Worm (Caenorhabditis elegans): ENCODE data around the gene pdcd-2.

Gene pdcd-2

DNA sequence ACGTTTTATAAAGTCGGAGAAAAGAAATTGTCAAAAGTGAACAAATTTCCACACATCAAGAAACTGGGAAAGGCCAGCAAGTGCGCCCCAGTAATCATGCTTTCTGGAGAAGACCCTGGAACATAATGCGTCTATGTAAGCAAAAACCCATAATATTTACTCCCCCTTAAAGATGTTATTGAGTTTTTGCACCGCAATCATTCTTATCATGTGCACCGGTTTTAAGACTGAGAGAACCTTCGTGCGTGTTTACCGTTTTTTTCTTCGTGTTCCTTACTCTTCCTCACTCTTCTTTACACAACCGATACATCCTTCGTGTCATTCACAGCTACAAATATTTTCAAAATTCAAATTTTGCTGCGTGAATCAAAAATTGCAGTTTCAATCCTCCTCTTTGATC lies 45.0 kb downstream of the pdcd-2 start:
- TF ChIP-seq ztf-11 (tag; optimal IDR thresholded peaks at IDR 0.05) (no peak), irx-1 (tag; optimal IDR thresholded peaks at IDR 0.05) (no peak), swsn-7 (tag; optimal IDR thresholded peaks at IDR 0.05) (no peak), mef-2 (tag; optimal IDR thresholded peaks at IDR 0.05) (no peak), elt-2 (tag; optimal IDR thresholded peaks at IDR 0.05) (no peak), lin-35 (GFP tag; optimal IDR thresholded peaks at IDR 0.05) (no peak), unc-62 (GFP tag; optimal IDR thresholded peaks at IDR 0.05) (no peak), lin-15B (tag; optimal IDR thresholded peaks at IDR 0.05) (no peak), dpl-1 (GFP tag; optimal IDR thresholded peaks at IDR 0.05) (no peak), snu-23 (GFP tag; optimal IDR thresholded peaks at IDR 0.05) (no peak), nhr-11 (tag; optimal IDR thresholded peaks at IDR 0.05) (no peak), fos-1 (tag; optimal IDR thresholded peaks at IDR 0.05) (no peak), nhr-12 (tag; optimal IDR thresholded peaks at IDR 0.05) (no peak), lir-3 (tag; optimal IDR thresholded peaks at IDR 0.05; ENCODE audit: poor library complexity) (no peak), unc-130 (tag; optimal IDR thresholded peaks at IDR 0.05) (no peak), isw-1 (GFP tag; IDR thresholded peaks at IDR 0.05) (no peak), elt-3 (tag; optimal IDR thresholded peaks at IDR 0.05) (no peak), ama-1 (optimal IDR thresholded peaks at IDR 0.05) (no peak), alr-1 (tag; optimal IDR thresholded peaks at IDR 0.05; ENCODE audit: borderline replicate concordance) (no peak)

DNA sequence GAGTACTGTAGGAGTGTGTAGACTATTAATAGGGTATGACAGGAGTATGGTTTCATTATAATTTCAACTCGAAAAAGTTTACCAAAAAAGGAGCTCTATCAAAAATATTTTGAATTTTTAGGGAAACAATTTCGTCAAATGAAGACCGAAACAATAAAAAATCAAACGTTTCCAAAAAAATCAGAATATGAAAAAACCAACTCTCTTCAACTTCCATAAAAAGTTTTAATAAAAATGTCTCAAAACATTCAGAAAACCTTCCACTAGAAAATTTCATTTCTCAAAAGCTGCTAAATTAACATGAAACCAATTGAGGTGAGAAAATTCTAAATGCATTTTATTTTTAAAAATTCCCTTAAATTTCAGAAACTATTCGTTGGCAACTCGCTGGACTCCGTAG lies 47.3 kb downstream of the pdcd-2 start, which contains the start of gene ckb-3:
TSS of gene ckb-3 (plus strand) at position 301 of the 400 bp plus-strand sequence.
- TF ChIP-seq snu-23 (GFP tag; optimal IDR thresholded peaks at IDR 0.05), result no peak

DNA sequence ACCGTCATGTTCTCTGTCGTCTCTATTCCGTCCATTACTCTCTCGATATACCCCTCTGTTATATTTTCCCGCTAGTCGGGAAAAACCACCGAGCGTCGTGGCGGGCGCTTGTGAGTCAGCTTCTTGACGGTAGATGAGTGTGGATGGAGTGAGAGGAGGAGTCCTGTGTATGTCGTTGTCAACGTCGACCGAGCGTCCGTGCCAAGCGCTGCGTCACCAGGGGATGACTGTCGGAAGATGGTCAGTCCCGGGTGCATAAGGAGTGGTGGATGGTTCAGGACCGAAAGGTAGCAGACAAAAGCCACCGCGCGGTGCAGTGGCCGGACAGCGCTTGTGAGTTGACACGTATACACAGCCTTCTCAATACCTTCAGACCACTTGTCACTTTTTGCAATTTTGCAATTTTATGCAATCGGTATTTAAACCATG lies 48.5 kb downstream of the pdcd-2 start:
- TF ChIP-seq xbp-1 (tag; optimal IDR thresholded peaks at IDR 0.05) (peak; percentile 28), aly-2 (tag; optimal IDR thresholded peaks at IDR 0.05) (peak; percentile 35), nhr-20 (tag; optimal IDR thresholded peaks at IDR 0.05) (peak; percentile 36), nhr-19 (GFP tag; conservative IDR thresholded peaks at IDR 0.05) (peak; percentile 68), swsn-7 (tag; optimal IDR thresholded peaks at IDR 0.05) (peak; percentile 21), nhr-71 (tag; optimal IDR thresholded peaks at IDR 0.05) (peak; percentile 61), jun-1 (tag; optimal IDR thresholded peaks at IDR 0.05) (peak; percentile 17), dsc-1 (tag; optimal IDR thresholded peaks at IDR 0.05) (peak; percentile 44), efl-1 (optimal IDR thresholded peaks at IDR 0.05) (peak in 1 of 2 experiments; percentile 9), efl-1 (GFP tag; optimal IDR thresholded peaks at IDR 0.05 in 1 of 2) (peak in 1 of 2 experiments; percentile 70), C16A3.4 (tag; optimal IDR thresholded peaks at IDR 0.05) (peak; percentile 13), nhr-90 (tag; optimal IDR thresholded peaks at IDR 0.05; ENCODE audit: poor library complexity) (peak; percentile 37), mdl-1 (tag; optimal IDR thresholded peaks at IDR 0.05) (peak in 1 of 2 experiments; percentile 14), snu-23 (GFP tag; optimal IDR thresholded peaks at IDR 0.05) (peak; percentile 45), tbx-2 (tag; optimal IDR thresholded peaks at IDR 0.05) (peak; percentile 24), lin-35 (GFP tag; optimal IDR thresholded peaks at IDR 0.05) (peak in 1 of 2 experiments; percentile 26), lsy-2 (tag; optimal IDR thresholded peaks at IDR 0.05) (peak in 1 of 2 experiments; percentile 57), lir-3 (tag; optimal IDR thresholded peaks at IDR 0.05; ENCODE audit: poor library complexity) (peak; percentile 27), nhr-47 (tag; optimal IDR thresholded peaks at IDR 0.05) (peak; percentile 51)

DNA sequence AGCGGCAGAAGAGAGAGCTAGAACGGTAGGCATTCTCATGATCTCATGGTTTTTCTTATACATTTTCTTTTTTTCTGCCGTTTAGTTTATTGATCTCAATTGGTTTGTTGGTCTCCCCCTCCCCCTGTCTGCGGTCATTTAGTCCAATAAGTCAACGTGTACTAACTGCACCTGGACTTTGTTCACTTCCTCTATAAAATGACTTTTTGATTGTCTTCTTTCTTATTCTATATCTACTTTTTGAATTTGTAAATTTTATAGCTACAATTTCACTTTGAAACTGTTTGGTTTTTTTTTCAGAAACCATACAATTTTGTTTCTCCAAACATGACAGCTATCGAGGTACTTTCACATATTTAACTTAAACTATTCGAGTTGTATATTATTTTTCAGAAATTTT lies 50.2 kb downstream of the pdcd-2 start, which contains the start of gene ckb-2:
TSS of gene ckb-2 (plus strand) at position 301 of the 400 bp plus-strand sequence.
- TF ChIP-seq xbp-1 (tag; optimal IDR thresholded peaks at IDR 0.05), result peak; percentile 71
- no peak for TF ChIP-seq nhr-90 (tag; optimal IDR thresholded peaks at IDR 0.05; ENCODE audit: poor library complexity)

Data from whole organism, L1 larva.